Fruit fly (Drosophila melanogaster) whole organism, prepupa: ENCODE data around the gene CG17777.

ENCODE experiments used
- Blimp-1 ChIP-seq: fragments of 200-800 bp; sonication (Bioruptor generic); optimal IDR thresholded peaks from 3 replicates; lab custom pipeline; 2017; ENCODE audit warnings: missing biosample characterization, missing genetic modification characterization, mild to moderate bottlenecking, moderate library complexity, missing genetic modification reagents
- CG11902 ChIP-seq: fragments of 200-800 bp; sonication (Bioruptor generic); optimal IDR thresholded peaks from 3 replicates; lab custom pipeline; 2016; ENCODE audit warnings: missing biosample characterization, missing genetic modification characterization
- CG3919 ChIP-seq: fragments of 200-800 bp; sonication (Bioruptor generic); optimal IDR thresholded peaks from 3 replicates; lab custom pipeline; 2016; ENCODE audit warnings: missing biosample characterization, missing genetic modification characterization
- Hr4 ChIP-seq: fragments of 200-800 bp; sonication (Bioruptor generic); optimal IDR thresholded peaks from 3 replicates; lab custom pipeline; 2016; ENCODE audit warnings: missing biosample characterization, missing genetic modification characterization
- Sox15 ChIP-seq: fragments of 200-800 bp; sonication (Bioruptor generic); optimal IDR thresholded peaks from 3 replicates; lab custom pipeline; 2016; ENCODE audit warnings: missing biosample characterization, missing genetic modification characterization
- cyc ChIP-seq: fragments of 200-800 bp; sonication (Bioruptor generic); optimal IDR thresholded peaks from 3 replicates; lab custom pipeline; 2016; ENCODE audit warnings: missing biosample characterization, missing genetic modification characterization
- fd85E ChIP-seq: fragments of 200-800 bp; sonication (Bioruptor generic); optimal IDR thresholded peaks from 3 replicates; lab custom pipeline; 2016; ENCODE audit warnings: missing biosample characterization, missing genetic modification characterization
- net ChIP-seq: fragments of 200-800 bp; sonication (Bioruptor generic); optimal IDR thresholded peaks from 3 replicates; lab custom pipeline; 2016; ENCODE audit warnings: missing biosample characterization, missing genetic modification characterization

- TF ChIP-seq Blimp-1 (GFP tag; lab: Kevin White, UChicago): no peak
- no peak for TF ChIP-seq cyc (GFP tag; lab: Kevin White, UChicago)
- TF ChIP-seq Hr4 (GFP tag; lab: Kevin White, UChicago): no peak
- no peak for TF ChIP-seq CG3919
- TF ChIP-seq Sox15 (GFP tag; lab: Kevin White, UChicago): no peak
- TF ChIP-seq CG11902: no peak
- TF ChIP-seq net (GFP tag; lab: Kevin White, UChicago): no peak
- no peak for TF ChIP-seq fd85E (GFP tag; lab: Kevin White, UChicago)
These were observed at the start of gene CG17777 for dm6 chrX:2186555-2186954.
